Fruit fly (Drosophila melanogaster): ENCODE results near the gene Vps24.

The Vps24 gene

dm6 chr3R:4310683-4311066 lies at the start of gene Vps24:
Gene Vps24 (minus strand): TSS chr3R:4310947.
- TF ChIP-seq h (optimal IDR thresholded peaks at IDR 0.05) (no peak), Myc (optimal IDR thresholded peaks at IDR 0.05) (no peak), insv (optimal IDR thresholded peaks at IDR 0.05) (no peak)

dm6 chr3R:4359625-4360024 lies 48.9 kb upstream of the Vps24 start, which contains the start of gene CG1090:
Gene CG1090 (plus strand): TSS chr3R:4359883.
- TF ChIP-seq insv (optimal IDR thresholded peaks at IDR 0.05) (no peak), psq (optimal IDR thresholded peaks at IDR 0.05) (no peak), Myc (optimal IDR thresholded peaks at IDR 0.05) (no peak), Sin3A (optimal IDR thresholded peaks at IDR 0.05) (no peak), ttk (optimal IDR thresholded peaks at IDR 0.05) (no peak), h (optimal IDR thresholded peaks at IDR 0.05) (no peak)

- TF ChIP-seq h (optimal IDR thresholded peaks at IDR 0.05) (no peak), psq (optimal IDR thresholded peaks at IDR 0.05) (no peak)
Measured at dm6 chr3R:4353569-4353968, 42.8 kb upstream of the Vps24 start.

dm6 chr3R:4350199-4350598 lies 39.5 kb upstream of the Vps24 start:
- TF ChIP-seq ttk (optimal IDR thresholded peaks at IDR 0.05) (no peak), Sin3A (optimal IDR thresholded peaks at IDR 0.05) (no peak), psq (optimal IDR thresholded peaks at IDR 0.05) (no peak), Myc (optimal IDR thresholded peaks at IDR 0.05) (no peak), insv (optimal IDR thresholded peaks at IDR 0.05) (no peak), h (optimal IDR thresholded peaks at IDR 0.05) (no peak)

dm6 chr3R:4348197-4348814 lies 37.6 kb upstream of the Vps24 start:
- TF ChIP-seq Myc (optimal IDR thresholded peaks at IDR 0.05) (no peak), psq (optimal IDR thresholded peaks at IDR 0.05) (no peak), h (optimal IDR thresholded peaks at IDR 0.05) (no peak), insv (optimal IDR thresholded peaks at IDR 0.05) (no peak), ttk (optimal IDR thresholded peaks at IDR 0.05) (no peak), Sin3A (optimal IDR thresholded peaks at IDR 0.05) (no peak)

dm6 chr3R:4346636-4347035 lies 35.9 kb upstream of the Vps24 start, which contains the start of gene hkb:
Gene hkb (minus strand): TSS chr3R:4346646.
- TF ChIP-seq Sin3A (optimal IDR thresholded peaks at IDR 0.05) (no peak), ttk (optimal IDR thresholded peaks at IDR 0.05) (no peak), Myc (optimal IDR thresholded peaks at IDR 0.05) (no peak), h (optimal IDR thresholded peaks at IDR 0.05) (no peak), insv (optimal IDR thresholded peaks at IDR 0.05) (no peak), psq (optimal IDR thresholded peaks at IDR 0.05) (no peak)

dm6 chr3R:4341177-4341576 lies 30.4 kb upstream of the Vps24 start:
- TF ChIP-seq Sin3A (optimal IDR thresholded peaks at IDR 0.05) (no peak), ttk (optimal IDR thresholded peaks at IDR 0.05) (no peak), h (optimal IDR thresholded peaks at IDR 0.05) (no peak)

dm6 chr3R:4340174-4340573 lies 29.4 kb upstream of the Vps24 start:
- no peak for TF ChIP-seq Myc (optimal IDR thresholded peaks at IDR 0.05)
- TF ChIP-seq insv (optimal IDR thresholded peaks at IDR 0.05) = no peak
- no peak for TF ChIP-seq Sin3A (optimal IDR thresholded peaks at IDR 0.05)
- TF ChIP-seq h (optimal IDR thresholded peaks at IDR 0.05) = no peak
- no peak for TF ChIP-seq ttk (optimal IDR thresholded peaks at IDR 0.05)
- no peak for TF ChIP-seq psq (optimal IDR thresholded peaks at IDR 0.05)

dm6 chr3R:4337580-4337979 lies 26.8 kb upstream of the Vps24 start, which contains the start of the genes Skp2 and CG1103:
Gene Skp2 (minus strand): TSS chr3R:4337674.
Gene CG1103 (plus strand): TSS chr3R:4337755.
- TF ChIP-seq psq (optimal IDR thresholded peaks at IDR 0.05) = no peak
- no peak for TF ChIP-seq ttk (optimal IDR thresholded peaks at IDR 0.05)
- TF ChIP-seq h (optimal IDR thresholded peaks at IDR 0.05) = no peak
- no peak for TF ChIP-seq Myc (optimal IDR thresholded peaks at IDR 0.05)
- no peak for TF ChIP-seq Sin3A (optimal IDR thresholded peaks at IDR 0.05)
- no peak for TF ChIP-seq insv (optimal IDR thresholded peaks at IDR 0.05)

- TF ChIP-seq ttk (optimal IDR thresholded peaks at IDR 0.05) (no peak), psq (optimal IDR thresholded peaks at IDR 0.05) (no peak), Sin3A (optimal IDR thresholded peaks at IDR 0.05) (no peak), h (optimal IDR thresholded peaks at IDR 0.05) (no peak), insv (optimal IDR thresholded peaks at IDR 0.05) (no peak), Myc (optimal IDR thresholded peaks at IDR 0.05) (no peak)
Measured at dm6 chr3R:4334798-4335197, 24.1 kb upstream of the Vps24 start, which contains the start of gene CG14645. Gene CG14645 (plus strand): TSS chr3R:4335098.

dm6 chr3R:4333964-4334363 lies 23.2 kb upstream of the Vps24 start, which contains the start of gene CG9776:
Gene CG9776 (minus strand): TSS chr3R:4334071.
- TF ChIP-seq insv (optimal IDR thresholded peaks at IDR 0.05) = no peak
- TF ChIP-seq Sin3A (optimal IDR thresholded peaks at IDR 0.05) = no peak
- no peak for TF ChIP-seq psq (optimal IDR thresholded peaks at IDR 0.05)
- TF ChIP-seq h (optimal IDR thresholded peaks at IDR 0.05) = no peak
- TF ChIP-seq ttk (optimal IDR thresholded peaks at IDR 0.05) = no peak
- no peak for TF ChIP-seq Myc (optimal IDR thresholded peaks at IDR 0.05)

- TF ChIP-seq psq (optimal IDR thresholded peaks at IDR 0.05) = no peak
- TF ChIP-seq h (optimal IDR thresholded peaks at IDR 0.05) = no peak
Measured at dm6 chr3R:4319507-4320138, 8.9 kb upstream of the Vps24 start, which contains the start of gene CG9795. Gene CG9795 (plus strand): TSS chr3R:4319683.

- TF ChIP-seq Myc (optimal IDR thresholded peaks at IDR 0.05) = no peak
- no peak for TF ChIP-seq h (optimal IDR thresholded peaks at IDR 0.05)
Measured at dm6 chr3R:4318999-4319398, 8.3 kb upstream of the Vps24 start, which contains the start of gene Syt14. Gene Syt14 (minus strand): TSS chr3R:4319069.
